Worm (Caenorhabditis elegans) whole organism, L2 larva: Measurements from ENCODE around the gene W04G3.12.

Source experiments
- ceh-82 ChIP-seq: fragments of 150-350 bp; optimal IDR thresholded peaks from 2 replicates; lab custom pipeline; 2014; ENCODE audit warnings: missing biosample characterization, missing genetic modification characterization
- egl-27 ChIP-seq: sonication (generic microtip); optimal IDR thresholded peaks from 3 replicates; lab custom pipeline; 2017; ENCODE audit warnings: missing biosample characterization, missing genetic modification reagents, missing genetic modification characterization
- elt-1 ChIP-seq: fragments of 150-350 bp; optimal IDR thresholded peaks from 2 replicates; lab custom pipeline; 2014; ENCODE audit warnings: missing biosample characterization, missing genetic modification characterization
- mdl-1 ChIP-seq, 2 experiments: fragments of 150-350 bp in 1 of 2; sonication (generic microtip) in 1 of 2; optimal IDR thresholded peaks; 2 replicates each; lab custom pipeline; 2017; ENCODE audit warnings: missing biosample characterization in 2 of 2, missing genetic modification characterization in 2 of 2
- nhr-25 ChIP-seq: fragments of 150-350 bp; sonication (generic microtip); optimal IDR thresholded peaks from 3 replicates; lab custom pipeline; 2014; ENCODE audit warnings: missing biosample characterization, missing genetic modification characterization
- sma-3 ChIP-seq: sonication (generic microtip); optimal IDR thresholded peaks from 2 replicates; lab custom pipeline; 2016; ENCODE audit warnings: missing genetic modification reagents, missing genetic modification characterization, missing compliant biosample characterization
- unc-62 ChIP-seq: fragments of 150-350 bp; optimal IDR thresholded peaks from 2 replicates; lab custom pipeline; 2014; ENCODE audit warnings: missing biosample characterization, missing genetic modification reagents, missing genetic modification characterization

DNA sequence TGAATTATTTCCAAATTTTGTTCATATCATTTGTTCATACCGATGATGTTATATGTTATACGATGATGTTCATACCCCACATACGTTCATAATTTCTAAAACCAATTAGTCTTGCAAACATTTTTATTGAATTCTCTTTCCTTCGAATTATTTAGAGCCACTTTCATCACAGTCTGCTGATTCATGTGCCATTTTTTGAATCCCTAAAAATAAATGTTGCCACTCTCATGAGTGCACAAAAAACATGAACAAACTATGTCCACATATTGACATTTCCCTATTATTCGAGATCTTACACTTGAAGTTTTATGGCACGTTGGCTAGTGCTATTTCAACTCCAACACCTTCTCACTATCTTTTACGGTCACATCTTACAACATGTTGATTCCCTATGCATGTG is 30.5 kb upstream of the W04G3.12 start, which contains the start of gene clc-17:
- TF ChIP-seq unc-62 (no peak), elt-1 (tag; lab: Kevin White, UChicago) (no peak), ceh-82 (tag; lab: Kevin White, UChicago) (no peak), mdl-1 (tag; optimal IDR thresholded peaks at IDR 0.05; lab: Kevin White, UChicago) (no peak), sma-3 (GFP tag; lab: Kevin White, UChicago) (no peak), egl-27 (tag; lab: Kevin White, UChicago) (no peak), nhr-25 (tag; lab: Kevin White, UChicago) (no peak)
